Worm (Caenorhabditis elegans): ENCODE results near the gene del-8.

DNA sequence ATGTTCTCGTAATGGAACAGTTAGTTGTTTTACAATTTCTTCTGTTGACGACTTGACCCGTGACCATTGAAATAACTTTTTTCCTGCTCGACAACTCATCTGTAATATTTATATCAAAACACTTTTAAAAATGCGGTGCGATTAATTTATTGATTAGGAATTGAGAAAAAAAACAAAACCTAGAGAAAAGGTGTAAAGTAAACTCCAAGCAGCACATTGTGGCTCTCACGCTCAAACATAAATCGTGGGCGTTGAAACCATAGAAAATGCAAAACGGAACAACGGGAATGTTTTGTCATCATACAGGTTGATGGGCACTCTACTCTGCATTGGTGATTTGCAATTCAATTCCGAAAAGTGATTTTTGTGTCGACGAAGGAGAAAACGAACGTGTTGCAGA, 23.3 kb upstream of the del-8 start, which contains the start of gene moc-5:
- TF ChIP-seq R02D3.7 (tag; optimal IDR thresholded peaks at IDR 0.05) (no peak), ceh-82 (tag; optimal IDR thresholded peaks at IDR 0.05) (no peak), daf-12 (tag; optimal IDR thresholded peaks at IDR 0.05) (no peak), D1046.2 (GFP tag; IDR thresholded peaks at IDR 0.05) (no peak), jun-1 (tag; optimal IDR thresholded peaks at IDR 0.05) (no peak)

All from whole organism, L4 larva.